Fruit fly (Drosophila melanogaster): ENCODE measurements around the gene CG15646.

DNA sequence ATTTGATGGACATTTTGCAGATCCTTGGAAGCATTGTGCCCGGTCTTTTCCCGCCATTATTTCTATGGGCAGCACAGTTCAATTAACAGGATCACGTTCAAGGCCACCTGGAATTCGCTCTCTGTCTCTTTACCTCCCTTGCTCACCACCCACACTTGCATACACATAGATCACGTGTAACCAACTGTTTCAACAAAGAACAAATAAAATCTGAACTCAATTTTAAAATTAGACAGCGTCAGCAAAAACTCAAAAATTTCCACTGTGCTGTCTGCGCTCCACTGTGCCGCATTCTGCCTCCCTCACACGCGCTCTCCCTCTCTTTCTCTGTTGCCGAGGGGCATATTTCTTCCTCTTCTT, 38.8 kb upstream of the CG15646 start:
- TF ChIP-seq dl (GFP tag; optimal IDR thresholded peaks at IDR 0.05; ENCODE audit: insufficient read depth in 1 of 2, partially characterized antibody in 2 of 2) (no peak), jim (GFP tag; optimal IDR thresholded peaks at IDR 0.05) (no peak), CG32264 (GFP tag; optimal IDR thresholded peaks at IDR 0.05) (no peak), N (GFP tag; optimal IDR thresholded peaks at IDR 0.05) (no peak), pan (optimal IDR thresholded peaks at IDR 0.05) (no peak), ey (GFP tag; optimal IDR thresholded peaks at IDR 0.05) (peak; percentile 9), CrebA (GFP tag; optimal IDR thresholded peaks at IDR 0.05; ENCODE audit: borderline replicate concordance) (no peak), lola (GFP tag; optimal IDR thresholded peaks at IDR 0.05) (no peak), fru (GFP tag; optimal IDR thresholded peaks at IDR 0.05) (no peak), psq (GFP tag; optimal IDR thresholded peaks at IDR 0.05) (peak; percentile 6), sv (GFP tag; optimal IDR thresholded peaks at IDR 0.05) (no peak), Hr78 (GFP tag; optimal IDR thresholded peaks at IDR 0.05) (no peak), Hnf4 (GFP tag; optimal IDR thresholded peaks at IDR 0.05) (peak; percentile 4), usp (GFP tag; optimal IDR thresholded peaks at IDR 0.05) (no peak)

Data from whole organism, wandering third instar larva.